Fruit fly (Drosophila melanogaster) whole organism, adult: ENCODE data around the gene dj.

ENCODE experiments used
- CG33017 ChIP-seq: fragments of 200-800 bp; sonication (Bioruptor generic); optimal IDR thresholded peaks from 2 replicates; lab custom pipeline; 2018; ENCODE audit warnings: missing biosample characterization, mild to moderate bottlenecking, missing genetic modification characterization, moderate library complexity
- Clk ChIP-seq: fragments of 200-800 bp; sonication (Bioruptor generic); optimal IDR thresholded peaks from 2 replicates; lab custom pipeline; 2017; ENCODE audit warnings: missing biosample characterization, missing genetic modification characterization
- kay ChIP-seq: fragments of 200-800 bp; sonication (Bioruptor generic); peaks from one replicate; lab custom pipeline; 2016; ENCODE audit warnings: missing biosample characterization, missing genetic modification characterization, borderline replicate concordance
- toe ChIP-seq: fragments of 200-800 bp; sonication (Bioruptor generic); optimal IDR thresholded peaks from 2 replicates; lab custom pipeline; 2016; ENCODE audit warnings: missing biosample characterization, missing genetic modification characterization

DNA sequence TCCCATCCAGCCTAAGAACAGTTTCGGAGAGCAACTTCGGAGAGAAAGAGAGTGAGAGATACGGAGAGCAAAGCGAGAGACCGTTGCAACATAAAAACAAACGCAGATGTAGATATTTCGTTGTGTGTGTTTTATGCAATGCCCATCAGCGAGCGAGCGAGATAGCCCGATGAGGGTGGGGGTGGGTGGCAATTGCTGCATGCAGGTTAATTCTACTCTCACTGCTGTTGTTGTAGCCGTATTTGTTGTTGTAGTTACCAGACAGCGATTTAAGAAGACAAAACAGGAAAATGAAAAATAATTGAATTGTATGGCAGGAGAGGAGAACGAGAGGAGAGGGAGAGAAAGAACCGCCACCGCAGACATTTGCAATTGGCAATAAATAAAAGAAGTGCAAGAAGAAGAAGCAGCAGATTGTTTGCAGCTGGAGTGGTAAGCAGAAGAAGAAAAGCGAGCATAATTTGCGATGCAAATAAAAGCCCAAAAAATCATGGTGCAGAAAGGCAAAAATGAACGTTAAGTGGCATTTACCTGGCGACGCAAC is 50.7 kb downstream of the dj start:
- TF ChIP-seq toe (no peak), CG33017 (tag; lab: Kevin White, UChicago) (no peak), Clk (no peak), kay (GFP tag; lab: Kevin White, UChicago) (no peak)
